Worm (Caenorhabditis elegans) whole organism, L2 larva: ENCODE data around the gene C05E11.2.
A peak's percentile ranks its signal among the peaks of the same experiment; 100 is the strongest.

Experiments used
- C34F6.9 ChIP-seq: fragments of 150-350 bp; optimal IDR thresholded peaks from 2 replicates; lab custom pipeline; 2014; ENCODE audit warnings: missing biosample characterization, missing genetic modification characterization
- F13H6.1 ChIP-seq: sonication (generic microtip); optimal IDR thresholded peaks from 2 replicates; lab custom pipeline; 2016; ENCODE audit warnings: missing genetic modification characterization, missing compliant biosample characterization
- ZK546.5 ChIP-seq: sonication (generic microtip); optimal IDR thresholded peaks from 2 replicates; lab custom pipeline; 2017; ENCODE audit warnings: missing biosample characterization, missing genetic modification characterization
- alr-1 ChIP-seq: fragments of 150-350 bp; optimal IDR thresholded peaks from 2 replicates; lab custom pipeline; 2014; ENCODE audit warnings: missing biosample characterization, missing genetic modification characterization
- aly-2 ChIP-seq: fragments of 150-350 bp; optimal IDR thresholded peaks from 2 replicates; lab custom pipeline; 2014; ENCODE audit warnings: missing biosample characterization, missing genetic modification characterization
- ceh-16 ChIP-seq: fragments of 150-350 bp; optimal IDR thresholded peaks from 2 replicates; lab custom pipeline; 2014; ENCODE audit warnings: missing biosample characterization, missing genetic modification characterization
- ceh-82 ChIP-seq: fragments of 150-350 bp; optimal IDR thresholded peaks from 2 replicates; lab custom pipeline; 2014; ENCODE audit warnings: missing biosample characterization, missing genetic modification characterization
- dmd-4 ChIP-seq: sonication (generic microtip); optimal IDR thresholded peaks from 2 replicates; lab custom pipeline; 2017; ENCODE audit warnings: missing biosample characterization, missing genetic modification characterization
- egl-27 ChIP-seq: sonication (generic microtip); optimal IDR thresholded peaks from 3 replicates; lab custom pipeline; 2017; ENCODE audit warnings: missing biosample characterization, missing genetic modification reagents, missing genetic modification characterization
- elt-1 ChIP-seq: fragments of 150-350 bp; optimal IDR thresholded peaks from 2 replicates; lab custom pipeline; 2014; ENCODE audit warnings: missing biosample characterization, missing genetic modification characterization
- gmeb-1 ChIP-seq: fragments of 150-350 bp; optimal IDR thresholded peaks from 2 replicates; lab custom pipeline; 2014; ENCODE audit warnings: missing biosample characterization, missing genetic modification characterization
- lin-13 ChIP-seq: fragments of 150-350 bp; optimal IDR thresholded peaks from 2 replicates; lab custom pipeline; 2014; ENCODE audit warnings: missing biosample characterization, missing genetic modification reagents, missing genetic modification characterization
- lsy-2 ChIP-seq, 2 experiments: fragments of 150-350 bp in 1 of 2; sonication (generic microtip) in 1 of 2; optimal IDR thresholded peaks; 2 replicates each; lab custom pipeline; 2014 to 2017; ENCODE audit warnings: missing biosample characterization in 2 of 2, missing genetic modification characterization in 2 of 2
- mab-5 ChIP-seq: fragments of 150-350 bp; optimal IDR thresholded peaks from 2 replicates; lab custom pipeline; 2014; ENCODE audit warnings: missing biosample characterization, missing genetic modification characterization
- mdl-1 ChIP-seq, 2 experiments: fragments of 150-350 bp in 1 of 2; sonication (generic microtip) in 1 of 2; optimal IDR thresholded peaks; 2 replicates each; lab custom pipeline; 2017; ENCODE audit warnings: missing biosample characterization in 2 of 2, missing genetic modification characterization in 2 of 2
- nhr-11 ChIP-seq: fragments of 150-350 bp; optimal IDR thresholded peaks from 2 replicates; lab custom pipeline; 2014; ENCODE audit warnings: missing biosample characterization, missing genetic modification characterization
- nhr-12 ChIP-seq: fragments of 150-350 bp; optimal IDR thresholded peaks from 2 replicates; lab custom pipeline; 2014; ENCODE audit warnings: missing biosample characterization, missing genetic modification characterization
- nhr-129 ChIP-seq: fragments of 150-350 bp; optimal IDR thresholded peaks from 2 replicates; lab custom pipeline; 2014; ENCODE audit warnings: missing biosample characterization, missing genetic modification characterization
- nhr-21 ChIP-seq: fragments of 150-350 bp; optimal IDR thresholded peaks from 2 replicates; lab custom pipeline; 2014; ENCODE audit warnings: missing biosample characterization, missing genetic modification characterization
- nhr-23 ChIP-seq: fragments of 150-350 bp; optimal IDR thresholded peaks from 2 replicates; lab custom pipeline; 2014; ENCODE audit warnings: missing biosample characterization, missing genetic modification reagents, missing genetic modification characterization
- nhr-25 ChIP-seq: fragments of 150-350 bp; sonication (generic microtip); optimal IDR thresholded peaks from 3 replicates; lab custom pipeline; 2014; ENCODE audit warnings: missing biosample characterization, missing genetic modification characterization
- nhr-6 ChIP-seq: fragments of 150-350 bp; optimal IDR thresholded peaks from 2 replicates; lab custom pipeline; 2014; ENCODE audit warnings: missing biosample characterization, missing genetic modification characterization
- nhr-77 ChIP-seq: fragments of 150-350 bp; optimal IDR thresholded peaks from 2 replicates; lab custom pipeline; 2014; ENCODE audit warnings: missing biosample characterization, missing genetic modification characterization
- peb-1 ChIP-seq: fragments of 150-350 bp; optimal IDR thresholded peaks from 2 replicates; lab custom pipeline; 2014; ENCODE audit warnings: missing biosample characterization, missing genetic modification characterization
- sem-4 ChIP-seq: fragments of 150-350 bp; optimal IDR thresholded peaks from 2 replicates; lab custom pipeline; 2014; ENCODE audit warnings: missing biosample characterization, missing genetic modification reagents, missing genetic modification characterization
- skn-1 ChIP-seq: sonication (generic microtip); optimal IDR thresholded peaks from 2 replicates; lab custom pipeline; 2017; ENCODE audit warnings: missing biosample characterization, missing genetic modification characterization
- sma-3 ChIP-seq: sonication (generic microtip); optimal IDR thresholded peaks from 2 replicates; lab custom pipeline; 2016; ENCODE audit warnings: missing genetic modification reagents, missing genetic modification characterization, missing compliant biosample characterization
- sma-9 ChIP-seq, 2 experiments: fragments of 150-350 bp in 1 of 2; sonication (generic microtip) in 1 of 2; optimal IDR thresholded peaks; 2 replicates each; lab custom pipeline; 2014 to 2016; ENCODE audit warnings: missing genetic modification characterization in 2 of 2, mild to moderate bottlenecking in 1 of 2, missing biosample characterization in 1 of 2, missing compliant biosample characterization in 1 of 2, missing genetic modification reagents in 1 of 2, moderate library complexity in 1 of 2
- snpc-4 ChIP-seq: fragments of 150-350 bp; optimal IDR thresholded peaks from 2 replicates; lab custom pipeline; 2014; ENCODE audit warnings: missing biosample characterization, missing genetic modification characterization
- unc-39 ChIP-seq: fragments of 150-350 bp; optimal IDR thresholded peaks from 2 replicates; lab custom pipeline; 2014; ENCODE audit warnings: missing biosample characterization, missing genetic modification characterization
- unc-55 ChIP-seq: fragments of 150-350 bp; sonication (generic microtip); optimal IDR thresholded peaks from 3 replicates; lab custom pipeline; 2014; ENCODE audit warnings: missing biosample characterization, missing genetic modification reagents, missing genetic modification characterization
- unc-62 ChIP-seq: fragments of 150-350 bp; optimal IDR thresholded peaks from 2 replicates; lab custom pipeline; 2014; ENCODE audit warnings: missing biosample characterization, missing genetic modification reagents, missing genetic modification characterization
- zag-1 ChIP-seq: fragments of 150-350 bp; optimal IDR thresholded peaks from 2 replicates; lab custom pipeline; 2014; ENCODE audit warnings: missing biosample characterization, missing genetic modification characterization
- ztf-1 ChIP-seq: fragments of 200-800 bp; sonication (Bioruptor generic); conservative IDR thresholded peaks from 2 replicates; pipeline ENCODE4 v1.3.6; 2022; ENCODE audit warnings: missing genetic modification characterization, missing compliant biosample characterization
- ztf-11 ChIP-seq: sonication (generic microtip); optimal IDR thresholded peaks from 2 replicates; lab custom pipeline; 2017; ENCODE audit warnings: missing biosample characterization, missing genetic modification characterization
- ztf-4 ChIP-seq: fragments of 150-350 bp; optimal IDR thresholded peaks from 2 replicates; lab custom pipeline; 2014; ENCODE audit warnings: missing biosample characterization, missing genetic modification characterization

Gene C05E11.2

ce11 chrX:4574873-4575272 lies 11.8 kb upstream of the C05E11.2 start:
- TF ChIP-seq C34F6.9 (tag; lab: Kevin White, UChicago) (peak; percentile 7), nhr-23 (tag; lab: Kevin White, UChicago) (no peak)
- TF ChIP-seq, all 48 proteins: peak for 1

DNA sequence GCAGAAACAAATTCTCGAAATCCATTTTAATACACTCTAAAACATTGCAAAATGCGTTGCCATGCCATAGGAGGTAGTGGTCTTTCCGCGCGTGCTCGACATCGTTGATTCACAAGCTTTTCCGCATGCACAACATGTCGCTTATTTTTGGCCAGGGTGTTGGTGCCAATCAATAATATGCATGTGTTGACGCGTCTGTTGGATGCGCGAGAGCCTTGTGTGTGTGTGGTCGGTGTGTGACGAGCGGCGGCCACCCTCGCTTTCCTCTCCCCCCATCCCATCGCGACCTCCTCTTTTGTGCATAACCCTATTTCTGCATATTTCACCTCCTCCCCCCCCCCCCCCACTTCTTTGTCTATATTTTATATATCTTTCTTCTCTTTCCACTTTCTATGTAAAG lies 10.4 kb upstream of the C05E11.2 start:
- TF ChIP-seq egl-27 (tag; lab: Kevin White, UChicago): no peak
- TF ChIP-seq C34F6.9 (tag; lab: Kevin White, UChicago): peak; percentile 16
- no peak for TF ChIP-seq skn-1 (tag; lab: Kevin White, UChicago)
- no peak for TF ChIP-seq nhr-11 (tag; lab: Kevin White, UChicago)
- peak; percentile 27 for TF ChIP-seq unc-55 (GFP tag; lab: Kevin White, UChicago)
- no peak for TF ChIP-seq nhr-77 (tag; lab: Kevin White, UChicago)
- TF ChIP-seq sem-4 (tag; lab: Kevin White, UChicago): no peak
- TF ChIP-seq lin-13 (GFP tag; lab: Kevin White, UChicago): no peak
- no peak for TF ChIP-seq nhr-23 (tag; lab: Kevin White, UChicago)

DNA sequence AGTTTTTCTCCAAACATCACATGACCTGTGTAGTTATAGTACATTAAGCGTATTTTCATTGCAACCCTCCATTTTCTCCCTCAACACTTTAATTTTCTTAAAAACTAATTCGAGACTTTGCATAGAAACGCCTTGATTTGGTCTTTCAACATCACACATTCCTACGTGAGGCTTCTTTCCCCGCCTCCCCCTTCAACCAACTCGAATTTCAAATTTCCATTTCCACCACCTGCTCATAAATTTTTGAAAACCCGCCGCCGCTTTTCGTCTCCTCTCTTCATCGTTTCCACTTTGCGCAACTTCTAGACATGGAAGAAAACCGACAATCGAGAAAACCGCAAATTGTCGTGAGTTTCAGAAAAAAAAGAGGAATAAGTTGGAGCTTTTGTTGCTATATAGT lies 8.8 kb upstream of the C05E11.2 start, which contains the start of gene C05E11.3:
Gene C05E11.3, plus strand, starts transcription at position 301 of the 400 bp plus-strand sequence.
- TF ChIP-seq nhr-129 (tag; lab: Kevin White, UChicago) (no peak), unc-55 (GFP tag; lab: Kevin White, UChicago) (peak; percentile 44), ztf-4 (tag; lab: Kevin White, UChicago) (no peak)

DNA sequence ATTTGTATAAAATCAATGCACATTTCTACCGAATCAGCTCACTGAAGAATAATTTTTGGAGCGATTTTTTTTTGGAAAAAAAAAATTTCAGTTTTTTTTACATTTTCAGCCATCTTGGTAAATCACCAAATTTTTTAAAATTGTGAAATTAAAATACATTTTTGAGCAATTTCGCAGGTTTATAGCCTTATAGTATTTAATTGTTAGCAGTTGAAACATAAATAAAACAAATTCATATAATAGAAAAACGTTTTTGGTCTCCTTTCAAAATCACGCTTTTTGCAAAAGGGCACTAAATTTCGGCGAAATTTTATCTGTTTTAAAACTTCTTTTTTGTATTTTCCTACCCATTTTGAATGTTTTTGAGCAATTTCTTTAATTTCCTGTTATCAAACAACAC lies 8.1 kb upstream of the C05E11.2 start:
- TF ChIP-seq mab-5 (tag; lab: Kevin White, UChicago) (no peak), nhr-25 (tag; lab: Kevin White, UChicago) (no peak), ztf-11 (no peak), alr-1 (tag; lab: Kevin White, UChicago) (no peak), peb-1 (tag; lab: Kevin White, UChicago) (no peak), sma-3 (GFP tag; lab: Kevin White, UChicago) (no peak), F13H6.1 (tag; lab: Kevin White, UChicago) (no peak), ceh-16 (tag; lab: Kevin White, UChicago) (no peak), skn-1 (tag; lab: Kevin White, UChicago) (no peak), snpc-4 (tag; lab: Kevin White, UChicago) (no peak), gmeb-1 (no peak), dmd-4 (tag; lab: Kevin White, UChicago) (no peak), mdl-1 (tag; optimal IDR thresholded peaks at IDR 0.05; lab: Kevin White, UChicago) (no peak), zag-1 (tag; lab: Kevin White, UChicago) (no peak), ZK546.5 (tag; lab: Kevin White, UChicago) (no peak), lsy-2 (tag; optimal IDR thresholded peaks at IDR 0.05; lab: Kevin White, UChicago) (no peak), nhr-6 (tag; lab: Kevin White, UChicago) (no peak), unc-39 (tag; lab: Kevin White, UChicago) (no peak), nhr-12 (no peak)
- TF ChIP-seq, all 48 proteins: peak for 0

DNA sequence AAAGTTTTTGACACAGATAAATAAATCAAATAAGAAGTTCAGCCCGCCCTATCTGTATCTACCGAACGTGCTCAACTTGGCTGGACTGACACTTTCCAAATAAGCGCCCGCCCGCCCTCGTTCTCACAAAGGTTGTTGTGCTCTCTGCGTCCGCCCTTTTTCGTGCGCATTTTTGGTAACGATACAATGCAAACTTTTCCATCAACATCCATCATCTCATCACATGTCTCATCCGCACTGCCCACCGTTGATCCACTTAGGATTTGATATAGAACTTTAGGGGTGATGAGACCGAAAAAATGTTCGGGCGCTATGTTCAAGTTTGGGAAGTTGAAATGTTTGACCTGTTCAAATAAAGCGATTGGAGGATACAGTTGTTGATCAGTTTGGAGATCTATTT lies 1.1 kb upstream of the C05E11.2 start, which contains the start of gene C05E11.7:
Gene C05E11.7, minus strand, starts transcription at position 101 of the 400 bp plus-strand sequence.
- TF ChIP-seq elt-1 (tag; lab: Kevin White, UChicago) (no peak), ceh-82 (tag; lab: Kevin White, UChicago) (no peak), nhr-129 (tag; lab: Kevin White, UChicago) (no peak), alr-1 (tag; lab: Kevin White, UChicago) (no peak), ztf-4 (tag; lab: Kevin White, UChicago) (no peak), ztf-11 (no peak), sma-9 (GFP tag; optimal IDR thresholded peaks at IDR 0.05; lab: Kevin White, UChicago) (no peak), sma-9 (tag; optimal IDR thresholded peaks at IDR 0.05; lab: Kevin White, UChicago) (no peak), snpc-4 (tag; lab: Kevin White, UChicago) (no peak), unc-62 (GFP tag; lab: Kevin White, UChicago) (no peak), nhr-77 (tag; lab: Kevin White, UChicago) (no peak), nhr-21 (tag; lab: Kevin White, UChicago) (no peak), ztf-1 (no peak), ceh-16 (tag; lab: Kevin White, UChicago) (no peak), mdl-1 (tag; optimal IDR thresholded peaks at IDR 0.05; lab: Kevin White, UChicago) (no peak), aly-2 (tag; lab: Kevin White, UChicago) (no peak), nhr-12 (no peak), nhr-6 (tag; lab: Kevin White, UChicago) (no peak)
- TF ChIP-seq, all 48 proteins: peak for 0
